Worm (Caenorhabditis elegans): ENCODE results near the gene Y54G2A.73.

Gene Y54G2A.73

ce11 chrIV:2998597-2999161 is 10.0 kb downstream of the Y54G2A.73 start:
- TF ChIP-seq lin-11 (tag; optimal IDR thresholded peaks at IDR 0.05): no peak
- TF ChIP-seq ceh-22 (tag; optimal IDR thresholded peaks at IDR 0.05): no peak
- peak; percentile 36 for TF ChIP-seq ref-2 (tag; optimal IDR thresholded peaks at IDR 0.05)
- TF ChIP-seq nhr-11 (tag; optimal IDR thresholded peaks at IDR 0.05): no peak
- TF ChIP-seq sdc-2 (tag; optimal IDR thresholded peaks at IDR 0.05): peak; percentile 44
- no peak for TF ChIP-seq ama-1 (optimal IDR thresholded peaks at IDR 0.05)
- no peak for TF ChIP-seq pqm-1 (tag; optimal IDR thresholded peaks at IDR 0.05)
- TF ChIP-seq hlh-30 (tag; optimal IDR thresholded peaks at IDR 0.05; ENCODE audit: insufficient read depth): no peak
- TF ChIP-seq unc-86 (tag; optimal IDR thresholded peaks at IDR 0.05): peak; percentile 48
- TF ChIP-seq ztf-16 (tag; optimal IDR thresholded peaks at IDR 0.05): no peak
- TF ChIP-seq ceh-34 (tag; optimal IDR thresholded peaks at IDR 0.05): peak; percentile 76
- TF ChIP-seq nhr-232 (tag; optimal IDR thresholded peaks at IDR 0.05): no peak
- TF ChIP-seq ceh-30 (tag; optimal IDR thresholded peaks at IDR 0.05): no peak
- peak; percentile 71 for TF ChIP-seq ceh-14 (tag; optimal IDR thresholded peaks at IDR 0.05)
- TF ChIP-seq nfya-1 (tag; optimal IDR thresholded peaks at IDR 0.05): peak; percentile 43
- peak; percentile 27 for TF ChIP-seq pros-1 (tag; optimal IDR thresholded peaks at IDR 0.05)
- peak; percentile 54 for TF ChIP-seq ceh-18 (tag; optimal IDR thresholded peaks at IDR 0.05)
- peak; percentile 59 for TF ChIP-seq C08G9.2 (tag; optimal IDR thresholded peaks at IDR 0.05)
- no peak for TF ChIP-seq ceh-45 (GFP tag; IDR thresholded peaks at IDR 0.05)
- no peak for TF ChIP-seq npax-4 (tag; optimal IDR thresholded peaks at IDR 0.05)
- TF ChIP-seq fkh-10 (GFP tag; optimal IDR thresholded peaks at IDR 0.05): no peak
- TF ChIP-seq dve-1 (tag; optimal IDR thresholded peaks at IDR 0.05): no peak
- no peak for TF ChIP-seq T23F11.4 (GFP tag; optimal IDR thresholded peaks at IDR 0.05)
- no peak for TF ChIP-seq sox-2 (GFP tag; IDR thresholded peaks at IDR 0.05)
- TF ChIP-seq Y22D7AL.16 (tag; optimal IDR thresholded peaks at IDR 0.05): no peak
- no peak for TF ChIP-seq pag-3 (tag; optimal IDR thresholded peaks at IDR 0.05; ENCODE audit: borderline replicate concordance)
- TF ChIP-seq K02D7.2 (tag; optimal IDR thresholded peaks at IDR 0.05): no peak
- TF ChIP-seq fkh-6 (tag; optimal IDR thresholded peaks at IDR 0.05): no peak
- TF ChIP-seq ceh-24 (tag; optimal IDR thresholded peaks at IDR 0.05): no peak
- TF ChIP-seq pat-9 (tag; optimal IDR thresholded peaks at IDR 0.05): no peak
- no peak for TF ChIP-seq sox-4 (tag; optimal IDR thresholded peaks at IDR 0.05)
- TF ChIP-seq madf-2 (tag; optimal IDR thresholded peaks at IDR 0.05): no peak
- TF ChIP-seq tbx-2 (tag; optimal IDR thresholded peaks at IDR 0.05): peak; percentile 63
- no peak for TF ChIP-seq K09A11.1 (tag; optimal IDR thresholded peaks at IDR 0.05; ENCODE audit: insufficient read depth)
- peak; percentile 47 for TF ChIP-seq hlh-6 (tag; optimal IDR thresholded peaks at IDR 0.05)
- TF ChIP-seq C38D4.7 (GFP tag; optimal IDR thresholded peaks at IDR 0.05): no peak
- peak; percentile 37 for TF ChIP-seq dmd-4 (tag; optimal IDR thresholded peaks at IDR 0.05; ENCODE audit: borderline replicate concordance)
- no peak for TF ChIP-seq zip-5 (tag; optimal IDR thresholded peaks at IDR 0.05)
- TF ChIP-seq odd-2 (tag; optimal IDR thresholded peaks at IDR 0.05): no peak
- peak; percentile 40 for TF ChIP-seq syd-9 (tag; optimal IDR thresholded peaks at IDR 0.05)
- no peak for TF ChIP-seq pax-1 (tag; optimal IDR thresholded peaks at IDR 0.05)
- no peak for TF ChIP-seq ttx-3 (tag; optimal IDR thresholded peaks at IDR 0.05)
- TF ChIP-seq ahr-1 (tag; optimal IDR thresholded peaks at IDR 0.05): no peak
- no peak for TF ChIP-seq eyg-1 (tag; optimal IDR thresholded peaks at IDR 0.05)
- no peak for TF ChIP-seq ceh-6 (GFP tag; optimal IDR thresholded peaks at IDR 0.05)
- no peak for TF ChIP-seq pha-4 (tag; optimal IDR thresholded peaks at IDR 0.05)
- TF ChIP-seq mec-3 (tag; optimal IDR thresholded peaks at IDR 0.05; ENCODE audit: borderline replicate concordance): no peak
- TF ChIP-seq hlh-13 (GFP tag; optimal IDR thresholded peaks at IDR 0.05): no peak
- TF ChIP-seq ceh-2 (tag; optimal IDR thresholded peaks at IDR 0.05): peak; percentile 20
- no peak for TF ChIP-seq elt-4 (tag; optimal IDR thresholded peaks at IDR 0.05)
- TF ChIP-seq ceh-48 (tag; optimal IDR thresholded peaks at IDR 0.05): peak; percentile 57
- no peak for TF ChIP-seq F13H6.1 (tag; optimal IDR thresholded peaks at IDR 0.05)
- no peak for TF ChIP-seq rnt-1 (tag; optimal IDR thresholded peaks at IDR 0.05)
